Fruit fly (Drosophila melanogaster) whole organism, embryonic: ENCODE measurements around the gene Nulp1.
A peak's percentile ranks its signal among the peaks of the same experiment; 100 is the strongest.

Source experiments
- Atf6 ChIP-seq: fragments of 200-800 bp; sonication (Bioruptor generic); IDR thresholded peaks from 2 replicates; pipeline ENCODE4 v1.3.6; 2022; ENCODE audit warnings: missing biosample characterization, missing genetic modification characterization
- CG10147 ChIP-seq: fragments of 200-800 bp; sonication (Bioruptor generic); optimal IDR thresholded peaks from 2 replicates; lab custom pipeline; 2019; ENCODE audit warnings: missing biosample characterization, mild to moderate bottlenecking, missing genetic modification characterization, moderate library complexity
- CG10431 ChIP-seq: fragments of 200-800 bp; sonication (Bioruptor generic); optimal IDR thresholded peaks from 3 replicates; lab custom pipeline; 2018; ENCODE audit warnings: missing biosample characterization, mild to moderate bottlenecking, missing genetic modification characterization
- CG12391 ChIP-seq: fragments of 200-800 bp; sonication (Bioruptor generic); optimal IDR thresholded peaks from 3 replicates; lab custom pipeline; 2018; ENCODE audit warnings: missing biosample characterization, mild to moderate bottlenecking, missing genetic modification characterization, moderate library complexity
- CG12769 ChIP-seq: fragments of 200-800 bp; sonication (Bioruptor generic); optimal IDR thresholded peaks from 2 replicates; lab custom pipeline; 2019; ENCODE audit warnings: missing biosample characterization, mild to moderate bottlenecking, missing genetic modification characterization, moderate library complexity
- CG13624 ChIP-seq: fragments of 200-800 bp; sonication (Bioruptor generic); optimal IDR thresholded peaks from 2 replicates; lab custom pipeline; 2016; ENCODE audit warnings: missing biosample characterization, missing genetic modification characterization
- CG13775 ChIP-seq: fragments of 200-800 bp; sonication (Bioruptor generic); optimal IDR thresholded peaks from 3 replicates; lab custom pipeline; 2017; ENCODE audit warnings: missing biosample characterization, mild to moderate bottlenecking, missing genetic modification characterization
- CG17359 ChIP-seq: fragments of 200-800 bp; sonication (Bioruptor generic); optimal IDR thresholded peaks from 3 replicates; lab custom pipeline; 2018; ENCODE audit warnings: missing biosample characterization, mild to moderate bottlenecking, missing genetic modification characterization, moderate library complexity
- CG1832 ChIP-seq: fragments of 200-800 bp; sonication (Bioruptor generic); optimal IDR thresholded peaks from 2 replicates; lab custom pipeline; 2017; ENCODE audit warnings: missing biosample characterization, mild to moderate bottlenecking, missing genetic modification characterization, inconsistent platforms
- CG2678 ChIP-seq: fragments of 200-800 bp; sonication (Bioruptor generic); optimal IDR thresholded peaks from 3 replicates; lab custom pipeline; 2019; ENCODE audit warnings: missing biosample characterization, mild to moderate bottlenecking, missing genetic modification characterization, moderate library complexity
- CG31365 ChIP-seq: fragments of 200-800 bp; sonication (Bioruptor generic); optimal IDR thresholded peaks from 2 replicates; lab custom pipeline; 2018; ENCODE audit warnings: missing biosample characterization, mild to moderate bottlenecking, missing genetic modification characterization
- CG32772 ChIP-seq: fragments of 200-800 bp; sonication (Bioruptor generic); IDR thresholded peaks from 2 replicates; pipeline ENCODE4 v1.3.6; 2022; ENCODE audit warnings: missing biosample characterization, missing genetic modification characterization
- CG33213 ChIP-seq: fragments of 200-800 bp; sonication (Bioruptor generic); optimal IDR thresholded peaks from 3 replicates; lab custom pipeline; 2016; ENCODE audit warnings: missing biosample characterization, missing genetic modification characterization
- CG34422 ChIP-seq: fragments of 200-800 bp; sonication (Bioruptor generic); IDR thresholded peaks from 3 replicates; pipeline ENCODE4 v1.3.6; 2022; ENCODE audit warnings: missing biosample characterization, missing genetic modification characterization
- CG7745 ChIP-seq: fragments of 200-800 bp; sonication (Bioruptor generic); optimal IDR thresholded peaks from 2 replicates; lab custom pipeline; 2018; ENCODE audit warnings: missing biosample characterization, mild to moderate bottlenecking, missing genetic modification characterization, moderate library complexity
- CG8290 ChIP-seq, 3 experiments: fragments of 200-800 bp; sonication (Bioruptor generic); optimal IDR thresholded peaks; 2 replicates each; lab custom pipeline; 2016 to 2019; ENCODE audit warnings: missing biosample characterization in 3 of 3, missing genetic modification characterization in 3 of 3, mild to moderate bottlenecking in 2 of 3, moderate library complexity in 1 of 3
- CG8359 ChIP-seq: fragments of 200-800 bp; sonication (Bioruptor generic); optimal IDR thresholded peaks from 2 replicates; lab custom pipeline; 2017; ENCODE audit warnings: missing biosample characterization, mild to moderate bottlenecking, missing genetic modification characterization, borderline replicate concordance
- CG8478 ChIP-seq: fragments of >200 bp; optimal IDR thresholded peaks from 2 replicates; lab custom pipeline; 2018
- CG9215 ChIP-seq: fragments of 200-800 bp; sonication (Bioruptor generic); IDR thresholded peaks from 2 replicates; pipeline ENCODE4 v1.3.6; 2022; ENCODE audit warnings: missing biosample characterization, missing genetic modification characterization
- CG9932 ChIP-seq: fragments of 200-800 bp; sonication (Bioruptor generic); IDR thresholded peaks from 2 replicates; pipeline ENCODE4 v1.3.6; 2022; ENCODE audit warnings: missing biosample characterization, missing genetic modification characterization
- D19A ChIP-seq: fragments of 200-800 bp; optimal IDR thresholded peaks from 3 replicates; lab custom pipeline; 2019; ENCODE audit warnings: missing biosample characterization, mild to moderate bottlenecking, missing genetic modification characterization, moderate library complexity
- Dll ChIP-seq: fragments of 200-800 bp; sonication (Bioruptor generic); IDR thresholded peaks from 4 replicates; pipeline ENCODE4 v1.3.6; 2022; ENCODE audit warnings: missing biosample characterization, missing genetic modification characterization; ENCODE audit not compliant: partially characterized antibody
- Dp ChIP-seq: fragments of 200-800 bp; sonication (Bioruptor generic); optimal IDR thresholded peaks from 2 replicates; lab custom pipeline; 2018; ENCODE audit warnings: missing biosample characterization, mild to moderate bottlenecking, missing genetic modification characterization, moderate library complexity
- Dref ChIP-seq: fragments of 200-800 bp; sonication (Bioruptor generic); IDR thresholded peaks from 2 replicates; pipeline ENCODE4 v1.3.6; 2022; ENCODE audit warnings: missing biosample characterization, missing genetic modification characterization
- E2f2 ChIP-seq: fragments of 200-800 bp; sonication (Bioruptor generic); IDR thresholded peaks from 2 replicates; pipeline ENCODE4 v1.3.6; 2022; ENCODE audit warnings: missing biosample characterization, missing genetic modification characterization
- Eip74EF ChIP-seq, 2 experiments: fragments of 200-800 bp in 1 of 2; fragments of >200 bp in 1 of 2; sonication (Bioruptor generic) in 1 of 2; optimal IDR thresholded peaks; 2 replicates each; lab custom pipeline; 2017 to 2019; ENCODE audit warnings: missing biosample characterization in 2 of 2, missing genetic modification characterization in 2 of 2, mild to moderate bottlenecking in 1 of 2, moderate library complexity in 1 of 2
- Elba2 ChIP-seq: fragments of 200-800 bp; sonication (Bioruptor generic); optimal IDR thresholded peaks from 3 replicates; lab custom pipeline; 2016; ENCODE audit warnings: missing biosample characterization, missing genetic modification characterization
- H2.0 ChIP-seq: fragments of 200-800 bp; sonication (Bioruptor generic); IDR thresholded peaks from 2 replicates; pipeline ENCODE4 v1.3.6; 2022; ENCODE audit warnings: missing biosample characterization, missing genetic modification characterization
- Hey ChIP-seq: fragments of 200-800 bp; sonication (Bioruptor generic); optimal IDR thresholded peaks from 3 replicates; lab custom pipeline; 2018; ENCODE audit warnings: missing biosample characterization, mild to moderate bottlenecking, missing genetic modification characterization
- HmgZ ChIP-seq: fragments of 200-800 bp; sonication (Bioruptor generic); optimal IDR thresholded peaks from 2 replicates; lab custom pipeline; 2018; ENCODE audit warnings: missing biosample characterization, mild to moderate bottlenecking, missing genetic modification characterization
- Mad ChIP-seq: fragments of 200-800 bp; sonication (Bioruptor generic); optimal IDR thresholded peaks from 2 replicates; lab custom pipeline; 2016; ENCODE audit warnings: missing biosample characterization, missing genetic modification characterization
- Oaz ChIP-seq: fragments of 200-800 bp; sonication (Bioruptor generic); IDR thresholded peaks from 2 replicates; pipeline ENCODE4 v1.3.6; 2022; ENCODE audit warnings: missing biosample characterization, missing genetic modification characterization
- Taf1 ChIP-seq: fragments of 200-800 bp; sonication (Bioruptor generic); IDR thresholded peaks from 2 replicates; pipeline ENCODE4 v1.3.6; 2022; ENCODE audit warnings: missing biosample characterization, missing genetic modification characterization
- bowl ChIP-seq: fragments of 200-800 bp; sonication (Bioruptor generic); IDR thresholded peaks from 2 replicates; pipeline ENCODE4 v1.3.6; 2022; ENCODE audit warnings: missing biosample characterization, missing genetic modification characterization
- cad ChIP-seq: fragments of >200 bp; optimal IDR thresholded peaks from 2 replicates; lab custom pipeline; 2017; ENCODE audit warnings: missing biosample characterization, missing genetic modification characterization
- cato ChIP-seq: fragments of 200-800 bp; sonication (Bioruptor generic); optimal IDR thresholded peaks from 2 replicates; lab custom pipeline; 2016; ENCODE audit warnings: missing biosample characterization, missing genetic modification characterization, borderline replicate concordance
- gfzf ChIP-seq: fragments of 200-800 bp; sonication (Bioruptor generic); optimal IDR thresholded peaks from 2 replicates; lab custom pipeline; 2016; ENCODE audit warnings: missing biosample characterization, mild to moderate bottlenecking, missing genetic modification characterization, moderate library complexity
- hkb ChIP-seq, 2 experiments: fragments of 200-800 bp in 1 of 2; fragments of >200 bp in 1 of 2; sonication (Bioruptor generic) in 1 of 2; IDR thresholded peaks in 1 of 2; optimal IDR thresholded peaks in 1 of 2; 2 replicates each; pipeline versions ENCODE4 v1.3.6 to Lab custom; 2017 to 2022; ENCODE audit warnings: missing biosample characterization in 1 of 2, missing genetic modification characterization in 1 of 2
- inv ChIP-seq: fragments of 200-800 bp; sonication (Bioruptor generic); IDR thresholded peaks from 2 replicates; pipeline ENCODE4 v1.3.6; 2022; ENCODE audit warnings: missing biosample characterization, missing genetic modification characterization; ENCODE audit not compliant: partially characterized antibody
- mld ChIP-seq: fragments of 200-800 bp; sonication (Bioruptor generic); IDR thresholded peaks from 3 replicates; pipeline ENCODE4 v1.3.6; 2022; ENCODE audit warnings: missing biosample characterization, missing genetic modification characterization; ENCODE audit not compliant: partially characterized antibody
- nerfin-2 ChIP-seq: fragments of 200-800 bp; sonication (Bioruptor generic); IDR thresholded peaks from 2 replicates; pipeline ENCODE4 v1.3.6; 2022; ENCODE audit warnings: missing biosample characterization, missing genetic modification characterization; ENCODE audit not compliant: partially characterized antibody
- org-1 ChIP-seq: fragments of 200-800 bp; sonication (Bioruptor generic); optimal IDR thresholded peaks from 2 replicates; lab custom pipeline; 2017; ENCODE audit warnings: missing biosample characterization, missing genetic modification characterization
- pnt ChIP-seq: fragments of 200-800 bp; sonication (Bioruptor generic); optimal IDR thresholded peaks from 3 replicates; lab custom pipeline; 2016; ENCODE audit warnings: missing biosample characterization, missing genetic modification characterization
- ro ChIP-seq: fragments of 200-800 bp; sonication (Bioruptor generic); IDR thresholded peaks from 2 replicates; pipeline ENCODE4 v1.3.6; 2022; ENCODE audit warnings: missing biosample characterization, missing genetic modification characterization
- run ChIP-seq: fragments of 200-800 bp; sonication (Bioruptor generic); optimal IDR thresholded peaks from 3 replicates; lab custom pipeline; 2018; ENCODE audit warnings: missing biosample characterization, mild to moderate bottlenecking, missing genetic modification characterization
- scrt ChIP-seq: fragments of 200-800 bp; sonication (Bioruptor generic); optimal IDR thresholded peaks from 2 replicates; lab custom pipeline; 2018; ENCODE audit warnings: missing biosample characterization, mild to moderate bottlenecking, missing genetic modification characterization, moderate library complexity
- sd ChIP-seq: fragments of 200-800 bp; sonication (Bioruptor generic); optimal IDR thresholded peaks from 3 replicates; lab custom pipeline; 2018; ENCODE audit warnings: missing biosample characterization, mild to moderate bottlenecking, missing genetic modification characterization, moderate library complexity
- seq ChIP-seq: fragments of 200-800 bp; sonication (Bioruptor generic); IDR thresholded peaks from 2 replicates; pipeline ENCODE4 v1.3.6; 2022; ENCODE audit warnings: missing biosample characterization, missing genetic modification characterization
- slbo ChIP-seq: fragments of 200-800 bp; sonication (Bioruptor generic); IDR thresholded peaks from 2 replicates; pipeline ENCODE4 v1.3.6; 2022; ENCODE audit warnings: missing biosample characterization, missing genetic modification characterization
- stc ChIP-seq: fragments of 200-800 bp; sonication (Bioruptor generic); IDR thresholded peaks from 2 replicates; pipeline ENCODE4 v1.3.6; 2022; ENCODE audit warnings: missing biosample characterization, missing genetic modification characterization
- tup ChIP-seq: fragments of 200-800 bp; sonication (Bioruptor generic); optimal IDR thresholded peaks from 2 replicates; lab custom pipeline; 2016; ENCODE audit warnings: missing biosample characterization, mild to moderate bottlenecking, missing genetic modification characterization, moderate library complexity

Gene Nulp1

dm6 chr3L:8073370-8073769 is 36.8 kb upstream of the Nulp1 start (continued):
- no peak for TF ChIP-seq Dll
- no peak for TF ChIP-seq stc (GFP tag; lab: Robert Waterston, UW)
- no peak for TF ChIP-seq tup (GFP tag; lab: Kevin White, UChicago)
- no peak for TF ChIP-seq HmgZ
- no peak for TF ChIP-seq Mad (GFP tag; lab: Kevin White, UChicago)
- TF ChIP-seq CG13624 (GFP tag; lab: Kevin White, UChicago) = no peak
- TF ChIP-seq pnt (GFP tag; lab: Kevin White, UChicago) = no peak
- no peak for TF ChIP-seq gfzf (GFP tag; lab: Kevin White, UChicago)
- TF ChIP-seq CG10147 (GFP tag; lab: Kevin White, UChicago) = no peak
- TF ChIP-seq E2f2 = no peak
- TF ChIP-seq Taf1 = no peak
- TF ChIP-seq Dp (GFP tag; lab: Kevin White, UChicago) = no peak
- TF ChIP-seq D19A (tag; lab: Kevin White, UChicago) = peak; percentile 78
- no peak for TF ChIP-seq CG33213 (GFP tag; lab: Kevin White, UChicago)
- no peak for TF ChIP-seq Dref
- TF ChIP-seq CG32772 (GFP tag; lab: Robert Waterston, UW) = no peak
- TF ChIP-seq CG17359 = no peak
- no peak for TF ChIP-seq CG34422 (GFP tag; lab: Robert Waterston, UW)
- no peak for TF ChIP-seq CG31365 (tag; lab: Kevin White, UChicago)
- TF ChIP-seq CG1832 = no peak
- TF ChIP-seq CG8478 (lab: Kevin White, UChicago) = no peak
- TF ChIP-seq Eip74EF (GFP tag; optimal IDR thresholded peaks at IDR 0.05; lab: Kevin White, UChicago) = no peak
- TF ChIP-seq cato = no peak
- no peak for TF ChIP-seq Oaz (GFP tag; lab: Robert Waterston, UW)
- peak; percentile 32; the same call in 1 of the 2 replicates for TF ChIP-seq CG9932
- no peak for TF ChIP-seq CG10431 (GFP tag; lab: Kevin White, UChicago)
- no peak for TF ChIP-seq scrt (GFP tag; lab: Kevin White, UChicago)
- peak; percentile 23 for TF ChIP-seq CG2678
- no peak for TF ChIP-seq Elba2
- no peak for TF ChIP-seq cad (GFP tag; lab: Kevin White, UChicago)
- TF ChIP-seq run (tag; lab: Kevin White, UChicago) = no peak
- TF ChIP-seq seq = no peak
- TF ChIP-seq Hey = no peak
- no peak for TF ChIP-seq CG8359 (GFP tag; lab: Kevin White, UChicago)
- no peak for TF ChIP-seq ro
- TF ChIP-seq sd = no peak
- no peak for TF ChIP-seq nerfin-2 (GFP tag; lab: Robert Waterston, UW)
- TF ChIP-seq CG13775 (GFP tag; lab: Kevin White, UChicago) = no peak
- TF ChIP-seq CG7745 = peak; percentile 97
- no peak for TF ChIP-seq CG9215
- TF ChIP-seq H2.0 (GFP tag; lab: Robert Waterston, UW) = no peak
- TF ChIP-seq CG12769 = peak; percentile 40
- no peak for TF ChIP-seq bowl (GFP tag; lab: Robert Waterston, UW)
- TF ChIP-seq CG12391 (tag; lab: Kevin White, UChicago) = no peak
- TF ChIP-seq mld = no peak
- no peak for TF ChIP-seq CG8290 (GFP tag; optimal IDR thresholded peaks at IDR 0.05; lab: Kevin White, UChicago)
- TF ChIP-seq CG8290 (tag; optimal IDR thresholded peaks at IDR 0.05; lab: Kevin White, UChicago) = peak in 1 of 2 experiments; percentile 42
- TF ChIP-seq Atf6 (GFP tag; lab: Robert Waterston, UW) = no peak
- TF ChIP-seq slbo (GFP tag; lab: Robert Waterston, UW) = 0 out of 2 replicates have a peak, but pooled peaks have one; percentile 5
- no peak for TF ChIP-seq org-1 (GFP tag; lab: Kevin White, UChicago)
- TF ChIP-seq hkb (optimal IDR thresholded peaks at IDR 0.05; lab: Kevin White, UChicago) = no peak
- TF ChIP-seq hkb (GFP tag; IDR thresholded peaks at IDR 0.05; lab: Robert Waterston, UW) = no peak
- no peak for TF ChIP-seq inv (GFP tag; lab: Robert Waterston, UW)
